Worm (Caenorhabditis elegans) whole organism, L4 larva: Measurements from ENCODE around the gene T07H3.8.

Experiments used
- F49E8.2 ChIP-seq: sonication (generic microtip); optimal IDR thresholded peaks from 2 replicates; lab custom pipeline; 2016; ENCODE audit warnings: missing compliant biosample characterization, mild to moderate bottlenecking, missing genetic modification characterization, borderline replicate concordance
- ZK546.5 ChIP-seq, 2 experiments: sonication (generic microtip); optimal IDR thresholded peaks; 2 replicates each; lab custom pipeline; 2017; ENCODE audit warnings: missing biosample characterization in 2 of 2, missing genetic modification characterization in 2 of 2
- ama-1 ChIP-seq: fragments of 150-350 bp; optimal IDR thresholded peaks from 2 replicates; lab custom pipeline; 2014; ENCODE audit warnings: inconsistent platforms, mixed read lengths
- attf-4 ChIP-seq: sonication (generic microtip); optimal IDR thresholded peaks from 3 replicates; lab custom pipeline; 2017; ENCODE audit warnings: missing biosample characterization, missing genetic modification characterization
- dmd-8 ChIP-seq: fragments of 200-800 bp; sonication (Bioruptor generic); IDR thresholded peaks from 2 replicates; pipeline ENCODE4 v1.3.6; 2022; ENCODE audit warnings: missing genetic modification characterization, missing compliant biosample characterization
- egl-27 ChIP-seq: sonication (generic microtip); optimal IDR thresholded peaks from 3 replicates; lab custom pipeline; 2017; ENCODE audit warnings: missing biosample characterization, missing genetic modification reagents, missing genetic modification characterization
- fos-1 ChIP-seq: fragments of 150-350 bp; optimal IDR thresholded peaks from 2 replicates; lab custom pipeline; 2014; ENCODE audit warnings: missing biosample characterization, missing genetic modification characterization
- lin-39 ChIP-seq: fragments of 150-350 bp; optimal IDR thresholded peaks from 2 replicates; lab custom pipeline; 2014; ENCODE audit warnings: missing biosample characterization, missing genetic modification reagents, missing genetic modification characterization
- mdl-1 ChIP-seq, 2 experiments: fragments of 150-350 bp in 1 of 2; sonication (generic microtip) in 1 of 2; optimal IDR thresholded peaks; 2 replicates each; lab custom pipeline; 2014 to 2017; ENCODE audit warnings: missing biosample characterization in 2 of 2, missing genetic modification characterization in 2 of 2
- nhr-11 ChIP-seq: fragments of 150-350 bp; optimal IDR thresholded peaks from 2 replicates; lab custom pipeline; 2014; ENCODE audit warnings: missing biosample characterization, missing genetic modification characterization
- nhr-237 ChIP-seq: sonication (generic microtip); optimal IDR thresholded peaks from 2 replicates; lab custom pipeline; 2017; ENCODE audit warnings: missing biosample characterization, missing genetic modification characterization
- nhr-28 ChIP-seq: fragments of 150-350 bp; optimal IDR thresholded peaks from 2 replicates; lab custom pipeline; 2014; ENCODE audit warnings: missing biosample characterization, missing genetic modification characterization
- set-16 ChIP-seq: fragments of 200-800 bp; sonication (Bioruptor generic); IDR thresholded peaks from 2 replicates; pipeline ENCODE4 v1.3.6; 2022; ENCODE audit warnings: missing genetic modification reagents, missing genetic modification characterization, missing compliant biosample characterization
- unc-62 ChIP-seq, 3 experiments: fragments of 150-350 bp in 1 of 3; sonication (generic microtip); optimal IDR thresholded peaks in 2 of 3; peaks in 1 of 3; 1 replicate in 1 of 3; 2 replicates in 2 of 3; lab custom pipeline; 2014 to 2017; ENCODE audit warnings: missing biosample characterization in 3 of 3, missing genetic modification characterization in 3 of 3, missing genetic modification reagents in 3 of 3, missing genotype in 1 of 3

ce11 chrII:1576030-1576429, 10.4 kb upstream of the T07H3.8 start, which contains the start of gene K05F6.10:
- TF ChIP-seq ZK546.5 (tag; optimal IDR thresholded peaks at IDR 0.05; lab: Kevin White, UChicago) = no peak
- TF ChIP-seq fos-1 (tag; lab: Kevin White, UChicago) = no peak
- TF ChIP-seq set-16 (GFP tag; lab: Robert Waterston, UW) = no peak
- no peak for TF ChIP-seq mdl-1 (tag; optimal IDR thresholded peaks at IDR 0.05; lab: Kevin White, UChicago)
- TF ChIP-seq nhr-11 (tag; lab: Kevin White, UChicago) = no peak
- no peak for TF ChIP-seq egl-27 (tag; lab: Kevin White, UChicago)
- TF ChIP-seq nhr-237 (tag; lab: Kevin White, UChicago) = no peak
- no peak for TF ChIP-seq dmd-8 (GFP tag; lab: Robert Waterston, UW)
- TF ChIP-seq unc-62 (GFP tag; optimal IDR thresholded peaks at IDR 0.05 in 1 of 2; lab: Kevin White, UChicago) = no peak
- no peak for TF ChIP-seq unc-62 (tag; optimal IDR thresholded peaks at IDR 0.05; lab: Kevin White, UChicago)
- TF ChIP-seq attf-4 (tag; lab: Kevin White, UChicago) = no peak
- no peak for TF ChIP-seq lin-39 (tag; lab: Kevin White, UChicago)
- no peak for TF ChIP-seq ama-1 (lab: Kevin White, UChicago)
- TF ChIP-seq F49E8.2 (tag; lab: Kevin White, UChicago) = no peak
- no peak for TF ChIP-seq nhr-28 (tag; lab: Kevin White, UChicago)
